Worm (Caenorhabditis elegans) whole organism, midembryonic: ENCODE results near the gene cyp-29A3.

Experiments used
- T22C8.4 ChIP-seq: fragments of 200-800 bp; sonication (Bioruptor generic); IDR thresholded peaks from 2 replicates; pipeline ENCODE4 v1.3.6; 2022; ENCODE audit warnings: missing genetic modification characterization, missing compliant biosample characterization
- cog-1 ChIP-seq: sonication (generic microtip); optimal IDR thresholded peaks from 2 replicates; lab custom pipeline; 2016; ENCODE audit warnings: missing genetic modification characterization, missing compliant biosample characterization
- flt-1 ChIP-seq: fragments of 200-800 bp; sonication (Bioruptor generic); IDR thresholded peaks from 2 replicates; pipeline ENCODE4 v1.3.6; 2022; ENCODE audit warnings: missing genetic modification characterization, missing compliant biosample characterization
- klf-2 ChIP-seq: fragments of 200-800 bp; sonication (Bioruptor generic); conservative IDR thresholded peaks from 2 replicates; pipeline ENCODE4 v1.3.6; 2022; ENCODE audit warnings: missing genetic modification reagents, missing genetic modification characterization, missing compliant biosample characterization
- med-1 ChIP-seq: sonication (generic microtip); optimal IDR thresholded peaks from 2 replicates; lab custom pipeline; 2017; ENCODE audit warnings: missing genetic modification characterization, mild to moderate bottlenecking, missing compliant biosample characterization, antibody characterized with exemption, missing genetic modification reagents; ENCODE audit not compliant: insufficient read depth
- ref-1 ChIP-seq: fragments of 200-800 bp; sonication (Bioruptor generic); conservative IDR thresholded peaks from 2 replicates; pipeline ENCODE4 v1.3.6; 2022; ENCODE audit warnings: missing genetic modification reagents, missing genetic modification characterization, missing compliant biosample characterization
- tab-1 ChIP-seq: fragments of 200-800 bp; sonication (Bioruptor generic); IDR thresholded peaks from 2 replicates; pipeline ENCODE4 v1.3.6; 2022; ENCODE audit warnings: missing genetic modification characterization, missing compliant biosample characterization
- ztf-23 ChIP-seq: fragments of 200-800 bp; sonication (Bioruptor generic); IDR thresholded peaks from 2 replicates; pipeline ENCODE4 v1.3.6; 2022; ENCODE audit warnings: missing genetic modification reagents, missing genetic modification characterization, missing compliant biosample characterization
- ztf-29 ChIP-seq: fragments of 200-800 bp; sonication (Bioruptor generic); IDR thresholded peaks from 2 replicates; pipeline ENCODE4 v1.3.6; 2022; ENCODE audit warnings: missing genetic modification reagents, missing genetic modification characterization, missing compliant biosample characterization

Gene cyp-29A3

DNA sequence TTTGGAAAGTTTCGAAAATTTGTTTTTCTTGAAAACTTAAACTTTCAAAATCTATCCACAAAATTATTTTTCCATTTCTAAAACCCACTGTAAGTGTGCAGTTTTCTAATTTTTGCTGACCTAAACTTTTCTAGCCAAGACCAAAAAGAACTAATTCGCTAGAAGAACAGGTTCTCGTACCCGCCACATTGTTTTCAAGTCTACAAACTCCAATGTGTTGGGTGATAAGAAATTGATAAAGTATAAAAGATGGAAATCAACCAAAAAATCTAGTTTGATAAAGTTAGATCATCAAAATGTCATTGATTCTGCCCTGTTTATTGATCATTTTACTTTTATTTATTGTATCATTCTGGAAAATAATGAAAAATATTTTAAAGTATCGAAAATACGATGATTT lies at the start of gene cyp-29A3:
cyp-29A3 (plus strand) TSS at position 269 of the 400 bp plus-strand sequence.
- TF ChIP-seq ref-1 (no peak), T22C8.4 (GFP tag; lab: Robert Waterston, UW) (no peak), flt-1 (no peak), med-1 (GFP tag; lab: Kevin White, UChicago) (no peak), klf-2 (GFP tag; lab: Robert Waterston, UW) (no peak), ztf-29 (no peak), ztf-23 (GFP tag; lab: Robert Waterston, UW) (no peak), cog-1 (tag; lab: Kevin White, UChicago) (no peak), tab-1 (GFP tag; lab: Robert Waterston, UW) (no peak)

DNA sequence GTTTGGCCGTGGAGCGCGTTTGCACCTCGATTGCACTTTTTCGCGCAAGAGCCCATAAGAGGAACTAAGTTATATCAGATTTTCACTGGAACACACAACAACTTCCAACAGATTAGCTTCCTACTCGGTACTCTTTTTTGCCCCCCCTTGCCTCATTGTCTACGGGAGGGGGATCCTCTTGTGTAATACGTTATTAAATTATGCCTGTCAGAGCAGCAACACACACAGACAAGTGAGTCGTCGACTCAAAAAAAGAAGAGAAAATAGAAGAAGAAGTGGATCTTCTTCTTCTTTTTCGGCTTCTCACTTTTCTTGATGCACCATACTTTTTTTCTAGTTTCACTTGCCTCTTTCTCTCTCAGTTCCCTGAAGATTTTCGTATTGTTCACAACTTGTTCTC lies 47.9 kb upstream of the cyp-29A3 start:
- TF ChIP-seq cog-1 (tag; lab: Kevin White, UChicago) (no peak), flt-1 (no peak), T22C8.4 (GFP tag; lab: Robert Waterston, UW) (no peak), ztf-23 (GFP tag; lab: Robert Waterston, UW) (no peak), ref-1 (no peak), ztf-29 (no peak), med-1 (GFP tag; lab: Kevin White, UChicago) (no peak), klf-2 (GFP tag; lab: Robert Waterston, UW) (no peak), tab-1 (GFP tag; lab: Robert Waterston, UW) (no peak)

DNA sequence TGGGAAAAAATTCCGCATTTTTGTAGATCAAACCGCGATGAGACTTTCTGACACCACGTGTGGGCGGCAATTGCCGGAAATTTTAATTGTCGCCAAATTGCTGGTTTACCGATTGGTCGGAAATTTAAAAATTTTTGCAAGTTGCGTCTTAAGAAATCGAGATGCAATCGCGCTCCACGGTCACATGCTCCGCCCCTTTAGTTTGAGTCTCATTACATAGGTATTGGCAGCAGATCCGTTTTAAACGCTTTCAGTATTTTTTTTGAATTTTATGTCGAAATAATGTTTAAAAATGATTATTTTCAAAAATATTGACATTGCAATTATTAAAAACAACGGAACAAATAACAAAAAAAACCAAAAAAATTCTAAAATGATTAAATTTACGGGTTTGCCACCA lies 47.3 kb upstream of the cyp-29A3 start:
- TF ChIP-seq cog-1 (tag; lab: Kevin White, UChicago) = no peak
- TF ChIP-seq ztf-29 = no peak
- no peak for TF ChIP-seq med-1 (GFP tag; lab: Kevin White, UChicago)
- TF ChIP-seq flt-1 = no peak
- TF ChIP-seq T22C8.4 (GFP tag; lab: Robert Waterston, UW) = no peak
- TF ChIP-seq tab-1 (GFP tag; lab: Robert Waterston, UW) = no peak
- no peak for TF ChIP-seq klf-2 (GFP tag; lab: Robert Waterston, UW)
- no peak for TF ChIP-seq ref-1
- TF ChIP-seq ztf-23 (GFP tag; lab: Robert Waterston, UW) = no peak

- TF ChIP-seq flt-1 (no peak), cog-1 (tag; lab: Kevin White, UChicago) (no peak), T22C8.4 (GFP tag; lab: Robert Waterston, UW) (no peak)
Measured at ce11 chrV:16067-16845, 42.8 kb upstream of the cyp-29A3 start.

- TF ChIP-seq cog-1 (tag; lab: Kevin White, UChicago) (no peak), klf-2 (GFP tag; lab: Robert Waterston, UW) (no peak), med-1 (GFP tag; lab: Kevin White, UChicago) (no peak), ztf-23 (GFP tag; lab: Robert Waterston, UW) (no peak), ztf-29 (no peak), T22C8.4 (GFP tag; lab: Robert Waterston, UW) (no peak)
Measured at ce11 chrV:20518-20917, 38.5 kb upstream of the cyp-29A3 start, which contains the start of gene egl-8. Gene egl-8 (plus strand): TSS chrV:20818.

- TF ChIP-seq ztf-23 (GFP tag; lab: Robert Waterston, UW) (no peak), flt-1 (no peak), ref-1 (no peak), cog-1 (tag; lab: Kevin White, UChicago) (no peak), klf-2 (GFP tag; lab: Robert Waterston, UW) (no peak), ztf-29 (no peak), T22C8.4 (GFP tag; lab: Robert Waterston, UW) (no peak), med-1 (GFP tag; lab: Kevin White, UChicago) (no peak), tab-1 (GFP tag; lab: Robert Waterston, UW) (no peak)
Measured at ce11 chrV:21848-22247, 37.2 kb upstream of the cyp-29A3 start.

DNA sequence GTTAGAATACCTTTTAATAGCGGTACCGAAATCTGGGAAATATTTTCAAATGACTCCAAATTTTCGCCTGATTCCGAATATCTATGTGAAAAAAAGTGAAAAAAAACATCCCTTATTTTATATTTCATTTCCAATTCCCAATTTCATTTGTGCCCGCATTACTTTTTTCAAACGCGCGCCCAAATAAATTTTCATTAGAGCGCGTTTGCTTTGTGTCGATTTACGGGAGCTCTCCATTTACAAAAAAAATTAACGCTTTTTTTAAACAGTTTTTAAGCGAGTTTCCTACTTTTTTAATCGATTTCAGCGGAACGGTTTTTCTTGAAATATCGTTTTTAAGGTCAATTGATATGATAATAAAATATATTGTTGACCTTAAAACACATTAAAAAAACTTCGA lies 34.9 kb upstream of the cyp-29A3 start:
- no peak for TF ChIP-seq T22C8.4 (GFP tag; lab: Robert Waterston, UW)
- no peak for TF ChIP-seq tab-1 (GFP tag; lab: Robert Waterston, UW)
- TF ChIP-seq ztf-29 = no peak
- TF ChIP-seq ref-1 = no peak
- TF ChIP-seq klf-2 (GFP tag; lab: Robert Waterston, UW) = no peak
- TF ChIP-seq med-1 (GFP tag; lab: Kevin White, UChicago) = no peak
- no peak for TF ChIP-seq ztf-23 (GFP tag; lab: Robert Waterston, UW)
- TF ChIP-seq flt-1 = no peak

ce11 chrV:27604-28003 lies 31.4 kb upstream of the cyp-29A3 start:
- no peak for TF ChIP-seq tab-1 (GFP tag; lab: Robert Waterston, UW)
- TF ChIP-seq ref-1 = no peak
- no peak for TF ChIP-seq ztf-23 (GFP tag; lab: Robert Waterston, UW)
- TF ChIP-seq cog-1 (tag; lab: Kevin White, UChicago) = no peak
- no peak for TF ChIP-seq ztf-29

ce11 chrV:28270-28669 lies 30.8 kb upstream of the cyp-29A3 start:
- TF ChIP-seq cog-1 (tag; lab: Kevin White, UChicago) (no peak), med-1 (GFP tag; lab: Kevin White, UChicago) (no peak), T22C8.4 (GFP tag; lab: Robert Waterston, UW) (no peak), klf-2 (GFP tag; lab: Robert Waterston, UW) (no peak), ztf-23 (GFP tag; lab: Robert Waterston, UW) (no peak), ref-1 (no peak), ztf-29 (no peak), flt-1 (no peak), tab-1 (GFP tag; lab: Robert Waterston, UW) (no peak)

DNA sequence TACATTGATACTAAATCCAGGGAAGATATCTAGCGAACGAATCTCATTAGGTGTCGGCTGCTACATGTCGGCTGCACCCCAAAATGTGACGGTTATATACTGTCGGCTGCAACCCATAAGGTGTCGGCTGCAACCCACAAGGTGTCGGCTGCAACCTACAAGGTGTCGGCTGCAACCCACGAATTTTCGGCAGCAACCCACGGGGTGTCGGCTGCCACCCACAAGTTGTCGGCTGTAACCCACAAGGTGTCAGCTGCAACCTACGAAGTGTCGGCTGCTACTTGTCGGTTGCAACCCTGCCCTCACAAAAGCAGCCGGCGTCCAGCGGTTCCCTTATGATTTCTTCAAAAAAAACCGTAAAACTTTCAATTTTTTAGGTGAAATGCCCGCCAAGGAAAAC lies 29.2 kb upstream of the cyp-29A3 start:
- TF ChIP-seq tab-1 (GFP tag; lab: Robert Waterston, UW) (no peak), T22C8.4 (GFP tag; lab: Robert Waterston, UW) (no peak), med-1 (GFP tag; lab: Kevin White, UChicago) (no peak), flt-1 (no peak), ztf-29 (no peak), ref-1 (no peak), klf-2 (GFP tag; lab: Robert Waterston, UW) (no peak), ztf-23 (GFP tag; lab: Robert Waterston, UW) (no peak), cog-1 (tag; lab: Kevin White, UChicago) (no peak)
